Worm (Caenorhabditis elegans): Measurements from ENCODE around the gene dpy-28.
"Not testable (repeated sequence)": the region's sequence is repeated elsewhere in the genome, so short reads cannot be mapped to it uniquely, and the experiment has no call there.

Gene dpy-28

ce11 chrIII:10746406-10746807, 16.5 kb upstream of the dpy-28 start:
- no peak for TF ChIP-seq unc-62 (GFP tag; optimal IDR thresholded peaks at IDR 0.05)

- no peak for TF ChIP-seq unc-62 (GFP tag; optimal IDR thresholded peaks at IDR 0.05)
Measured at ce11 chrIII:10747620-10748479, 15.1 kb upstream of the dpy-28 start, which contains the start of the genes ran-1 and dkc-1. TSS of gene ran-1 (minus strand) at chrIII:10747728. TSS of gene dkc-1 (plus strand) at chrIII:10748429.

- TF ChIP-seq unc-62 (GFP tag; optimal IDR thresholded peaks at IDR 0.05): not testable (repeated sequence)
Measured at ce11 chrIII:10750043-10750442, 12.9 kb upstream of the dpy-28 start, which contains the start of gene enu-3.6. TSS of gene enu-3.6 (plus strand) at chrIII:10750434.

- TF ChIP-seq unc-62 (GFP tag; optimal IDR thresholded peaks at IDR 0.05): no peak
Measured at ce11 chrIII:10754379-10754778, 8.6 kb upstream of the dpy-28 start.

- TF ChIP-seq unc-62 (GFP tag; optimal IDR thresholded peaks at IDR 0.05): no peak
Measured at ce11 chrIII:10755480-10756066, 7.4 kb upstream of the dpy-28 start, which contains the start of gene hpl-2. TSS of gene hpl-2 (minus strand) at chrIII:10755530.

- no peak for TF ChIP-seq unc-62 (GFP tag; optimal IDR thresholded peaks at IDR 0.05)
Measured at ce11 chrIII:10757540-10757939, 5.4 kb upstream of the dpy-28 start, which contains the start of gene rnf-113. TSS of gene rnf-113 (minus strand) at chrIII:10757640.

ce11 chrIII:10758422-10758821, 4.5 kb upstream of the dpy-28 start, which contains the start of gene K01G5.10:
TSS of gene K01G5.10 (minus strand) at chrIII:10758522.
- no peak for TF ChIP-seq unc-62 (GFP tag; optimal IDR thresholded peaks at IDR 0.05)

ce11 chrIII:10759050-10760023, 3.6 kb upstream of the dpy-28 start, which contains the start of gene tasp-1:
TSS of gene tasp-1 (plus strand) at chrIII:10759307.
- TF ChIP-seq unc-62 (GFP tag; optimal IDR thresholded peaks at IDR 0.05): peak; percentile 64

ce11 chrIII:10769693-10770092, 6.8 kb downstream of the dpy-28 start:
- no peak for TF ChIP-seq unc-62 (GFP tag; optimal IDR thresholded peaks at IDR 0.05)

ce11 chrIII:10781553-10781952, 18.6 kb downstream of the dpy-28 start, which contains the start of gene ptr-19:
TSS of gene ptr-19 (plus strand) at chrIII:10781853.
- TF ChIP-seq unc-62 (GFP tag; optimal IDR thresholded peaks at IDR 0.05): no peak

ce11 chrIII:10783052-10783451, 20.1 kb downstream of the dpy-28 start:
- no peak for TF ChIP-seq unc-62 (GFP tag; optimal IDR thresholded peaks at IDR 0.05)

- TF ChIP-seq unc-62 (GFP tag; optimal IDR thresholded peaks at IDR 0.05): no peak
Measured at ce11 chrIII:10791233-10791632, 28.3 kb downstream of the dpy-28 start.

- TF ChIP-seq unc-62 (GFP tag; optimal IDR thresholded peaks at IDR 0.05): no peak
Measured at ce11 chrIII:10794049-10794448, 31.1 kb downstream of the dpy-28 start, which contains the start of gene clec-163. TSS of gene clec-163 (plus strand) at chrIII:10794349.

- no peak for TF ChIP-seq unc-62 (GFP tag; optimal IDR thresholded peaks at IDR 0.05)
Measured at ce11 chrIII:10802032-10802431, 39.1 kb downstream of the dpy-28 start, which contains the start of gene K11D9.3. TSS of gene K11D9.3 (minus strand) at chrIII:10802212.

- TF ChIP-seq unc-62 (GFP tag; optimal IDR thresholded peaks at IDR 0.05): no peak
Measured at ce11 chrIII:10805172-10805571, 42.2 kb downstream of the dpy-28 start.
